Worm (Caenorhabditis elegans) whole organism, L2 larva: Measurements from ENCODE around the gene nhr-267.

Experiments used
- aly-2 ChIP-seq: fragments of 150-350 bp; optimal IDR thresholded peaks from 2 replicates; lab custom pipeline; 2014; ENCODE audit warnings: missing biosample characterization, missing genetic modification characterization
- ama-1 ChIP-seq: fragments of 150-350 bp; optimal IDR thresholded peaks from 2 replicates; lab custom pipeline; 2018; ENCODE audit warnings: inconsistent platforms
- fos-1 ChIP-seq: fragments of 150-350 bp; optimal IDR thresholded peaks from 2 replicates; lab custom pipeline; 2014; ENCODE audit warnings: missing biosample characterization, missing genetic modification characterization
- nhr-12 ChIP-seq: fragments of 150-350 bp; optimal IDR thresholded peaks from 2 replicates; lab custom pipeline; 2014; ENCODE audit warnings: missing biosample characterization, missing genetic modification characterization
- snpc-4 ChIP-seq: fragments of 150-350 bp; optimal IDR thresholded peaks from 2 replicates; lab custom pipeline; 2014; ENCODE audit warnings: missing biosample characterization, missing genetic modification characterization
- ztf-11 ChIP-seq: sonication (generic microtip); optimal IDR thresholded peaks from 2 replicates; lab custom pipeline; 2017; ENCODE audit warnings: missing biosample characterization, missing genetic modification characterization

DNA sequence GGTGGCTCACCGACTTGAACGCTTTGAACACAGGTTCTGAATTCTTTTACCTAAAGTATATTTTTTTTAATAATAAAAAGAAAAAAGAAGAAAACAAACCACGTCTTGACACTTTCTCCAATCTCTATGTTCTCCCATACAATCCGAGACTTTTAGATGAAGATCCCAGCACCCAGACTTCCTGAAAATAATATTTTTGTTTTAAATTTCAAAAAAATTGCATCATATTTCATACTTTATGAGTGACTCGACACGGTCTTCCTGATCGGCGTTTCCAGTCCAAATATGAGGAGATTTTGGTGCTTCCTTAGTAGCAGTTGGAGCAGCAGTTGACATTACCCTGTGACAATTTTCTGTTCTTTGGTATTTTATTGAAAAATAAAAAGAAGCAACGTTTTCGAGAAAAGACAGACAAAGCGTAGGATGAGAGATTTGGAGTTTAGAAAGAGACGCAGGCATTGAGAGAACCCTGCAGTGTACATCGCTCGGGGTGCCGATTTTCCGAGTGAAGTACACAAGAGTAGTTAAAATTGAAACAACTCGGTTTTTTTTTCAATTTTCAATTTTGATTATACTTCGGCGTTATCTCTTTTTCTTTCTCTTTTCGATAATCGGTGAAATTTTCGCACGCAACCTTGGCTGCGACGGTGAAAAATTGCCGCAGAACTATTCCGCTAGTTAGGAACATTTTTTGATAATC lies 49.5 kb upstream of the nhr-267 start, which contains the start of the genes coa-4 and T20D3.14:
- no peak for TF ChIP-seq snpc-4
- TF ChIP-seq nhr-12 (tag; lab: Kevin White, UChicago), result no peak
- TF ChIP-seq aly-2, result no peak
- peak; percentile 63 for TF ChIP-seq fos-1 (tag; lab: Kevin White, UChicago)
- no peak for TF ChIP-seq ama-1
- no peak for TF ChIP-seq ztf-11 (tag; lab: Kevin White, UChicago)
